Fruit fly (Drosophila melanogaster): ENCODE data around the gene CG15395.

DNA sequence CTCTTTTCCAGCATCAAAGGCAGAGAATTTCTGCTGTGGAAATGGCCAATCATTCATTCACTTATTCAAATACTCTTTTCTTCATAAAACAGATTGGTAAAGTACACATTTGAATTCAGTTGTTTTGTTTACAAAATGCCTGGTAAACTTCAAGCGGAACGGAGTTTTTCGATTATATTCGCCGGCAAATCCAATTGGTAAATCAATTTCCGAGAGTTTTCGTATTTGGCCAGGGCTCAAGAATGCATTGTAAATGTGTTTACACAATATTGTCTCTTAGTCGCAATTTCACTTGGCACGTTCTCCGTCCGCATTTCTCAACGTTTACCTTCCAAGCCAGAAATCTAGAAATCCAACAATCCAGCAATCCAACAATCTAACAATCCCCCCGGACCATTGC, 10.1 kb downstream of the CG15395 start, which contains the start of gene CG43403:
- no peak for TF ChIP-seq br (GFP tag; optimal IDR thresholded peaks at IDR 0.05)
- no peak for TF ChIP-seq psq (GFP tag; optimal IDR thresholded peaks at IDR 0.05)
- no peak for TF ChIP-seq Hr78 (GFP tag; optimal IDR thresholded peaks at IDR 0.05)
- no peak for TF ChIP-seq jim (GFP tag; optimal IDR thresholded peaks at IDR 0.05)
- no peak for TF ChIP-seq Hr83 (GFP tag; optimal IDR thresholded peaks at IDR 0.05; ENCODE audit: poor library complexity, severe bottlenecking)

All from whole organism, wandering third instar larva.